In the genomic region with DNA sequence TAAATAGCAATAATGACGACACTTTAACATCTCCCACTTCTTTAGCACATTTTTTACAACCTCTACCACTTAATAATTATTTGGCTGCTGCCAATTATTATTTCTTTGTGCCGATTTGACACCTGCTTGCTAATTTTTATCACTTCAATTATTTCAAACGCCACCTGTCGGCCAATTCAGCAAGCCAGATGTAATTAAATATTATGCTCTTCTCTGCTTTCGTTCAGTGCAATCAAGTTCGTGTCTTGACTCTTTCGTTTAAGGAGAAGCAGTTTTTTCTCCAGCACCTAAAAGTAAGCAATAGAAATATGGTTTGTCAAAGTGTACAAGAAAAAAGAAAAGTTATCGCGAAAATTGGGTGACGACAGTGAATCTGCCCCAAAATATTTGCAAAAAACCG, we compare ENCODE assay signal across 4 fruit fly cellular contexts.
TF ChIP-seq lines count a peak whose summit lies in the region.

No protein-coding gene starts in this region.

- TF ChIP-seq CTCF in S2 (optimal IDR thresholded peaks at IDR 0.05; lab: Kevin White, UChicago), result peak; percentile 82 to 86
- TF ChIP-seq CTCF in whole organism, embryonic (GFP tag; optimal IDR thresholded peaks at IDR 0.05; lab: Kevin White, UChicago), result peak; percentile 90

TF ChIP-seq in whole organism, embryonic, 481 proteins besides CTCF, POLR2A, EP300 and RAD21:
- TF ChIP-seq pita (GFP tag; optimal IDR thresholded peaks at IDR 0.05; lab: Kevin White, UChicago) (peak; percentile 22), CG1603 (tag; optimal IDR thresholded peaks at IDR 0.05; lab: Kevin White, UChicago) (peak; percentile 7), zen (tag; optimal IDR thresholded peaks at IDR 0.05; lab: Kevin White, UChicago) (peak; percentile 85), zf30C (GFP tag; optimal IDR thresholded peaks at IDR 0.05; lab: Kevin White, UChicago) (peak; percentile 71), CG11247 (GFP tag; IDR thresholded peaks at IDR 0.05; lab: Robert Waterston, UW) (peak; percentile 46), CG7745 (tag; optimal IDR thresholded peaks at IDR 0.05; lab: Kevin White, UChicago) (peak; percentile 20), dm (GFP tag; optimal IDR thresholded peaks at IDR 0.05; lab: Kevin White, UChicago) (no peak), so (GFP tag; IDR thresholded peaks at IDR 0.05; lab: Robert Waterston, UW) (no peak), CkIIα-i1 (GFP tag; IDR thresholded peaks at IDR 0.05; lab: Robert Waterston, UW) (no peak), Abd-B (GFP tag; optimal IDR thresholded peaks at IDR 0.05; lab: Kevin White, UChicago) (peak; percentile 59), psq (GFP tag; optimal IDR thresholded peaks at IDR 0.05; lab: Kevin White, UChicago) (no peak), CG9817 (tag; optimal IDR thresholded peaks at IDR 0.05; lab: Kevin White, UChicago) (no peak), Blimp-1 (GFP tag; optimal IDR thresholded peaks at IDR 0.05; lab: Kevin White, UChicago) (peak; percentile 11), H2.0 (GFP tag; IDR thresholded peaks at IDR 0.05; lab: Robert Waterston, UW) (no peak), CG10565 (GFP tag; optimal IDR thresholded peaks at IDR 0.05; lab: Kevin White, UChicago) (no peak), CG6175 (GFP tag; IDR thresholded peaks at IDR 0.05; lab: Robert Waterston, UW) (no peak), Fer2 (tag; optimal IDR thresholded peaks at IDR 0.05; lab: Kevin White, UChicago) (no peak), CG17361 (GFP tag; IDR thresholded peaks at IDR 0.05; lab: Robert Waterston, UW) (no peak)

TF ChIP-seq in whole organism, pupa, 21 proteins besides CTCF, POLR2A, EP300 and RAD21:
- TF ChIP-seq CG4496 (GFP tag; IDR thresholded peaks at IDR 0.05; lab: Robert Waterston, UW) (0 out of 3 replicates have a peak, but pooled peaks have one; percentile 13), Ets98B (GFP tag; IDR thresholded peaks at IDR 0.05; lab: Robert Waterston, UW) (no peak)
TF ChIP-seq in whole organism, pupa: peak in this region for 1.

TF ChIP-seq in whole organism, wandering third instar larva, 38 proteins besides CTCF, POLR2A, EP300 and RAD21:
- no peak for TF ChIP-seq Rel (GFP tag; optimal IDR thresholded peaks at IDR 0.05; lab: Kevin White, UChicago)
- no peak for TF ChIP-seq Rel (tag; optimal IDR thresholded peaks at IDR 0.05; lab: Kevin White, UChicago)
- peak; percentile 38 for TF ChIP-seq Myc (optimal IDR thresholded peaks at IDR 0.05; lab: Kevin White, UChicago)
- no peak for TF ChIP-seq brk (GFP tag; optimal IDR thresholded peaks at IDR 0.05; lab: Kevin White, UChicago)
- no peak for TF ChIP-seq OdsH (GFP tag; optimal IDR thresholded peaks at IDR 0.05; lab: Kevin White, UChicago)
- no peak for TF ChIP-seq CG9705 (GFP tag; optimal IDR thresholded peaks at IDR 0.05; lab: Kevin White, UChicago)
